Worm (Caenorhabditis elegans): ENCODE data around the gene F10B5.2.
A peak's percentile ranks its signal among the peaks of the same experiment; 100 is the strongest.

DNA sequence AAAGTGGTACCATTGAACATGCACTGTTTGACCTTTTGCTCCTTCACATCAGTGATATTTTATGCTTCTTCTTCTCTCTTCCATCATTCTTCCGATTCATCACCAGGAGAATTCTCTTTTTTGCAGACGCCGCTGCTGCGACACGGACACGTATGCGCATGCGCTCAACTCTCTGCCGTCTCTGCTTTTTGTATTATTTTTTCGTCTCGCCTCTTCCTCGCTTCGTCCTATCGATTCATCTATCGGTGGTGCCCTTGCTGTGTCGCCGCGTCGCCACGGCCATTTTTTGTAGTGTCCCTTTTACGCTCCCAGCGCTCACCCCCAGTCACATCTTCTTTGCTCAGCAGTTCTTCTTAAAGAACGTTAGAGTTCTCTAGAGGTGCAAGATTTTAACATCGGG is 18.4 kb upstream of the F10B5.2 start:
- TF ChIP-seq alr-1 (tag; optimal IDR thresholded peaks at IDR 0.05; ENCODE audit: borderline replicate concordance): no peak
- TF ChIP-seq dpl-1 (GFP tag; optimal IDR thresholded peaks at IDR 0.05): no peak
- peak; percentile 30 for TF ChIP-seq unc-86 (tag; optimal IDR thresholded peaks at IDR 0.05)
- TF ChIP-seq aha-1 (tag; optimal IDR thresholded peaks at IDR 0.05): no peak

Data from whole organism, L1 larva.